Fruit fly (Drosophila melanogaster) whole organism, prepupa: ENCODE data around the gene CG10943.
A peak's percentile ranks its signal among the peaks of the same experiment; 100 is the strongest.

Experiments used
- CG10631 ChIP-seq: fragments of 200-800 bp; sonication (Bioruptor generic); optimal IDR thresholded peaks from 2 replicates; lab custom pipeline; 2016; ENCODE audit warnings: missing biosample characterization, missing genetic modification characterization
- CG10669 ChIP-seq: fragments of 200-800 bp; sonication (Bioruptor generic); optimal IDR thresholded peaks from 3 replicates; lab custom pipeline; 2018; ENCODE audit warnings: missing biosample characterization, mild to moderate bottlenecking, missing genetic modification characterization, moderate library complexity
- CG11902 ChIP-seq: fragments of 200-800 bp; sonication (Bioruptor generic); optimal IDR thresholded peaks from 3 replicates; lab custom pipeline; 2016; ENCODE audit warnings: missing biosample characterization, missing genetic modification characterization
- CG1621 ChIP-seq: fragments of 200-800 bp; sonication (Bioruptor generic); optimal IDR thresholded peaks from 3 replicates; lab custom pipeline; 2018; ENCODE audit warnings: missing biosample characterization, mild to moderate bottlenecking, missing genetic modification characterization
- CG3032 ChIP-seq: fragments of 200-800 bp; optimal IDR thresholded peaks from 2 replicates; lab custom pipeline; 2019; ENCODE audit warnings: missing biosample characterization, mild to moderate bottlenecking, missing genetic modification characterization, moderate library complexity
- CG31627 ChIP-seq: fragments of 200-800 bp; sonication (Bioruptor generic); optimal IDR thresholded peaks from 3 replicates; lab custom pipeline; 2016; ENCODE audit warnings: missing biosample characterization, missing genetic modification characterization
- CG32006 ChIP-seq: fragments of 200-800 bp; sonication (Bioruptor generic); optimal IDR thresholded peaks from 3 replicates; lab custom pipeline; 2017; ENCODE audit warnings: missing biosample characterization, mild to moderate bottlenecking, missing genetic modification characterization
- CG34406 ChIP-seq: fragments of 200-800 bp; sonication (Bioruptor generic); optimal IDR thresholded peaks from 3 replicates; lab custom pipeline; 2016; ENCODE audit warnings: missing biosample characterization, missing genetic modification characterization
- CG4318 ChIP-seq: fragments of 200-800 bp; sonication (Bioruptor generic); optimal IDR thresholded peaks from 3 replicates; lab custom pipeline; 2017; ENCODE audit warnings: missing biosample characterization, mild to moderate bottlenecking, missing genetic modification characterization
- CG6276 ChIP-seq: fragments of 200-800 bp; sonication (Bioruptor generic); optimal IDR thresholded peaks from 2 replicates; lab custom pipeline; 2017; ENCODE audit warnings: missing biosample characterization, mild to moderate bottlenecking, missing genetic modification characterization
- CG6808 ChIP-seq: fragments of 200-800 bp; sonication (Bioruptor generic); optimal IDR thresholded peaks from 3 replicates; lab custom pipeline; 2017; ENCODE audit warnings: missing biosample characterization, missing genetic modification characterization, mild to moderate bottlenecking, moderate library complexity, missing genetic modification reagents
- CG6854 ChIP-seq: fragments of 200-800 bp; sonication (Bioruptor generic); optimal IDR thresholded peaks from 2 replicates; lab custom pipeline; 2017; ENCODE audit warnings: missing biosample characterization, mild to moderate bottlenecking, missing genetic modification characterization
- CG8632 ChIP-seq: fragments of 200-800 bp; sonication (Bioruptor generic); optimal IDR thresholded peaks from 3 replicates; lab custom pipeline; 2016; ENCODE audit warnings: missing biosample characterization, missing genetic modification characterization
- CG9139 ChIP-seq: fragments of 200-800 bp; sonication (Bioruptor generic); optimal IDR thresholded peaks from 3 replicates; lab custom pipeline; 2017; ENCODE audit warnings: missing biosample characterization, mild to moderate bottlenecking, missing genetic modification characterization
- Eip75B ChIP-seq: fragments of 200-800 bp; sonication (Bioruptor generic); optimal IDR thresholded peaks from 3 replicates; lab custom pipeline; 2016; ENCODE audit warnings: missing biosample characterization, missing genetic modification characterization
- Eip78C ChIP-seq: fragments of 200-800 bp; sonication (Bioruptor generic); peaks from one replicate; lab custom pipeline; 2016; ENCODE audit warnings: missing biosample characterization, missing genetic modification characterization
- Eip93F ChIP-seq: fragments of 200-800 bp; sonication (Bioruptor generic); optimal IDR thresholded peaks from 2 replicates; lab custom pipeline; 2016; ENCODE audit warnings: missing biosample characterization, mild to moderate bottlenecking, missing genetic modification characterization
- Ets21C ChIP-seq: fragments of 200-800 bp; sonication (Bioruptor generic); optimal IDR thresholded peaks from 3 replicates; lab custom pipeline; 2016; ENCODE audit warnings: missing biosample characterization, missing genetic modification characterization
- Ets96B ChIP-seq: fragments of 200-800 bp; optimal IDR thresholded peaks from 2 replicates; lab custom pipeline; 2019; ENCODE audit warnings: missing biosample characterization, mild to moderate bottlenecking, missing genetic modification characterization, moderate library complexity
- Gug ChIP-seq: fragments of 200-800 bp; sonication (Bioruptor generic); IDR thresholded peaks from 2 replicates; pipeline ENCODE4 v1.3.6; 2022; ENCODE audit warnings: missing biosample characterization, missing genetic modification characterization
- Hr38 ChIP-seq: sonication (Bioruptor generic); optimal IDR thresholded peaks from 2 replicates; lab custom pipeline; 2016; ENCODE audit warnings: missing biosample characterization, missing genetic modification characterization
- Hr39 ChIP-seq: fragments of 200-800 bp; sonication (Bioruptor generic); optimal IDR thresholded peaks from 2 replicates; lab custom pipeline; 2016; ENCODE audit warnings: missing biosample characterization, missing genetic modification characterization
- Hr4 ChIP-seq: fragments of 200-800 bp; sonication (Bioruptor generic); optimal IDR thresholded peaks from 3 replicates; lab custom pipeline; 2016; ENCODE audit warnings: missing biosample characterization, missing genetic modification characterization
- Lpt ChIP-seq: fragments of 200-800 bp; sonication (Bioruptor generic); optimal IDR thresholded peaks from 3 replicates; lab custom pipeline; 2016; ENCODE audit warnings: missing biosample characterization, missing genetic modification characterization
- OdsH ChIP-seq: fragments of 200-800 bp; sonication (Bioruptor generic); optimal IDR thresholded peaks from 3 replicates; lab custom pipeline; 2016; ENCODE audit warnings: missing biosample characterization, missing genetic modification characterization
- Smox ChIP-seq: fragments of 200-800 bp; sonication (Bioruptor generic); optimal IDR thresholded peaks from 3 replicates; lab custom pipeline; 2016; ENCODE audit warnings: missing biosample characterization, missing genetic modification characterization
- Sox102F ChIP-seq: fragments of 200-800 bp; sonication (Bioruptor generic); optimal IDR thresholded peaks from 2 replicates; lab custom pipeline; 2016; ENCODE audit warnings: missing biosample characterization, mild to moderate bottlenecking, missing genetic modification characterization
- Sox14 ChIP-seq: fragments of 200-800 bp; sonication (Bioruptor generic); optimal IDR thresholded peaks from 3 replicates; lab custom pipeline; 2016; ENCODE audit warnings: missing biosample characterization, missing genetic modification characterization
- cyc ChIP-seq: fragments of 200-800 bp; sonication (Bioruptor generic); optimal IDR thresholded peaks from 3 replicates; lab custom pipeline; 2016; ENCODE audit warnings: missing biosample characterization, missing genetic modification characterization
- dac ChIP-seq: fragments of 200-800 bp; sonication (Bioruptor generic); optimal IDR thresholded peaks from 2 replicates; lab custom pipeline; 2017; ENCODE audit warnings: missing biosample characterization, mild to moderate bottlenecking, missing genetic modification characterization
- dsx ChIP-seq: fragments of 200-800 bp; optimal IDR thresholded peaks from 3 replicates; lab custom pipeline; 2019; ENCODE audit warnings: missing biosample characterization, mild to moderate bottlenecking, missing genetic modification characterization, moderate library complexity; ENCODE audit not compliant: poor library complexity, severe bottlenecking
- eg ChIP-seq: fragments of 200-800 bp; sonication (Bioruptor generic); IDR thresholded peaks from 3 replicates; pipeline ENCODE4 v1.3.6; 2022; ENCODE audit warnings: missing biosample characterization, missing genetic modification characterization
- esn ChIP-seq: fragments of 200-800 bp; sonication (Bioruptor generic); optimal IDR thresholded peaks from 2 replicates; lab custom pipeline; 2016; ENCODE audit warnings: missing biosample characterization, mild to moderate bottlenecking, missing genetic modification characterization, moderate library complexity
- fd85E ChIP-seq: fragments of 200-800 bp; sonication (Bioruptor generic); optimal IDR thresholded peaks from 3 replicates; lab custom pipeline; 2016; ENCODE audit warnings: missing biosample characterization, missing genetic modification characterization
- fkh ChIP-seq: fragments of 200-800 bp; sonication (Bioruptor generic); optimal IDR thresholded peaks from 3 replicates; lab custom pipeline; 2017; ENCODE audit warnings: missing biosample characterization, mild to moderate bottlenecking, missing genetic modification characterization, moderate library complexity
- lz ChIP-seq: fragments of 200-800 bp; sonication (Bioruptor generic); optimal IDR thresholded peaks from 3 replicates; lab custom pipeline; 2016; ENCODE audit warnings: missing biosample characterization, missing genetic modification characterization
- net ChIP-seq: fragments of 200-800 bp; sonication (Bioruptor generic); optimal IDR thresholded peaks from 3 replicates; lab custom pipeline; 2016; ENCODE audit warnings: missing biosample characterization, missing genetic modification characterization
- salr ChIP-seq, 2 experiments: fragments of 200-800 bp; sonication (Bioruptor generic); optimal IDR thresholded peaks; 3 replicates each; lab custom pipeline; 2016 to 2018; ENCODE audit warnings: missing biosample characterization in 2 of 2, missing genetic modification characterization in 2 of 2, mild to moderate bottlenecking in 1 of 2
- spab ChIP-seq: fragments of 200-800 bp; sonication (Bioruptor generic); optimal IDR thresholded peaks from 2 replicates; lab custom pipeline; 2017; ENCODE audit warnings: missing biosample characterization, mild to moderate bottlenecking, missing genetic modification characterization, missing genetic modification reagents
- ss ChIP-seq, 2 experiments: fragments of 200-800 bp; sonication (Bioruptor generic); optimal IDR thresholded peaks; 2 replicates in 1 of 2; 3 replicates in 1 of 2; lab custom pipeline; 2017 to 2018; ENCODE audit warnings: mild to moderate bottlenecking in 2 of 2, missing biosample characterization in 2 of 2, missing genetic modification characterization in 2 of 2, moderate library complexity in 1 of 2
- svp ChIP-seq: fragments of 200-800 bp; sonication (Bioruptor generic); peaks from one replicate; lab custom pipeline; 2016; ENCODE audit warnings: missing biosample characterization, missing genetic modification characterization
- vri ChIP-seq: fragments of 200-800 bp; sonication (Bioruptor generic); optimal IDR thresholded peaks from 3 replicates; lab custom pipeline; 2016; ENCODE audit warnings: missing biosample characterization, mild to moderate bottlenecking, missing genetic modification characterization

Gene CG10943

dm6 chr3L:12841459-12841858 lies 21.3 kb downstream of the CG10943 start:
- TF ChIP-seq CG10669 (GFP tag; lab: Kevin White, UChicago) (no peak), fkh (GFP tag; lab: Kevin White, UChicago) (peak; percentile 19)

dm6 chr3L:12839882-12840281 lies 22.8 kb downstream of the CG10943 start:
- no peak for TF ChIP-seq fd85E (GFP tag; lab: Kevin White, UChicago)
- TF ChIP-seq Ets96B (tag; lab: Kevin White, UChicago), result no peak
- TF ChIP-seq net (GFP tag; lab: Kevin White, UChicago), result no peak
- no peak for TF ChIP-seq CG10631 (GFP tag; lab: Kevin White, UChicago)
- TF ChIP-seq esn (GFP tag; lab: Kevin White, UChicago), result no peak
- no peak for TF ChIP-seq ss (GFP tag; optimal IDR thresholded peaks at IDR 0.05; lab: Kevin White, UChicago)
- TF ChIP-seq CG9139 (GFP tag; lab: Kevin White, UChicago), result no peak
- TF ChIP-seq Hr39 (GFP tag; lab: Kevin White, UChicago), result no peak
- no peak for TF ChIP-seq Lpt (GFP tag; lab: Kevin White, UChicago)
- no peak for TF ChIP-seq CG6808 (GFP tag; lab: Kevin White, UChicago)
- no peak for TF ChIP-seq CG10669 (GFP tag; lab: Kevin White, UChicago)
- TF ChIP-seq CG8632 (GFP tag; lab: Kevin White, UChicago), result no peak
- TF ChIP-seq eg (GFP tag; lab: Robert Waterston, UW), result no peak
- no peak for TF ChIP-seq Smox
- no peak for TF ChIP-seq CG1621 (tag; lab: Kevin White, UChicago)
- no peak for TF ChIP-seq CG3032
- no peak for TF ChIP-seq svp (GFP tag; lab: Kevin White, UChicago)

- peak; percentile 20 for TF ChIP-seq vri (GFP tag; lab: Kevin White, UChicago)
- no peak for TF ChIP-seq CG34406 (GFP tag; lab: Kevin White, UChicago)
- no peak for TF ChIP-seq CG10631 (GFP tag; lab: Kevin White, UChicago)
- no peak for TF ChIP-seq CG1621 (tag; lab: Kevin White, UChicago)
- peak; percentile 12 for TF ChIP-seq Eip75B (GFP tag; lab: Kevin White, UChicago)
- no peak for TF ChIP-seq dac (GFP tag; lab: Kevin White, UChicago)
- TF ChIP-seq CG6854 (GFP tag; lab: Kevin White, UChicago), result no peak
- TF ChIP-seq fkh (GFP tag; lab: Kevin White, UChicago), result no peak
- no peak for TF ChIP-seq Hr38 (GFP tag; lab: Kevin White, UChicago)
- TF ChIP-seq Ets21C (GFP tag; lab: Kevin White, UChicago), result no peak
- no peak for TF ChIP-seq salr (GFP tag; optimal IDR thresholded peaks at IDR 0.05; lab: Kevin White, UChicago)
- TF ChIP-seq fd85E (GFP tag; lab: Kevin White, UChicago), result no peak
- no peak for TF ChIP-seq CG11902
- no peak for TF ChIP-seq spab (GFP tag; lab: Kevin White, UChicago)
- no peak for TF ChIP-seq Hr4 (GFP tag; lab: Kevin White, UChicago)
- no peak for TF ChIP-seq CG31627 (GFP tag; lab: Kevin White, UChicago)
- TF ChIP-seq Sox102F (GFP tag; lab: Kevin White, UChicago), result no peak
- no peak for TF ChIP-seq dsx (GFP tag; lab: Kevin White, UChicago)
- no peak for TF ChIP-seq eg (GFP tag; lab: Robert Waterston, UW)
- no peak for TF ChIP-seq net (GFP tag; lab: Kevin White, UChicago)
- TF ChIP-seq CG3032, result no peak
- no peak for TF ChIP-seq Lpt (GFP tag; lab: Kevin White, UChicago)
- TF ChIP-seq CG4318 (GFP tag; lab: Kevin White, UChicago), result no peak
- no peak for TF ChIP-seq CG6276 (GFP tag; lab: Kevin White, UChicago)
- TF ChIP-seq Hr39 (GFP tag; lab: Kevin White, UChicago), result no peak
- no peak for TF ChIP-seq esn (GFP tag; lab: Kevin White, UChicago)
- TF ChIP-seq lz (GFP tag; lab: Kevin White, UChicago), result no peak
- no peak for TF ChIP-seq CG8632 (GFP tag; lab: Kevin White, UChicago)
- no peak for TF ChIP-seq cyc (GFP tag; lab: Kevin White, UChicago)
- no peak for TF ChIP-seq OdsH (GFP tag; lab: Kevin White, UChicago)
- TF ChIP-seq Sox14 (GFP tag; lab: Kevin White, UChicago), result no peak
- no peak for TF ChIP-seq Ets96B (tag; lab: Kevin White, UChicago)
- TF ChIP-seq Eip78C (GFP tag; lab: Kevin White, UChicago), result peak; percentile 47
- TF ChIP-seq Gug (GFP tag; lab: Robert Waterston, UW), result no peak
- TF ChIP-seq Eip93F (GFP tag; lab: Kevin White, UChicago), result no peak
- TF ChIP-seq svp (GFP tag; lab: Kevin White, UChicago), result peak; percentile 98
- TF ChIP-seq CG10669 (GFP tag; lab: Kevin White, UChicago), result no peak
- peak; percentile 4 for TF ChIP-seq CG32006
Measured at dm6 chr3L:12837196-12837720, 25.5 kb downstream of the CG10943 start.
